Worm (Caenorhabditis elegans) whole organism, L2 larva: ENCODE measurements around the gene str-82.

ENCODE experiments used
- F13H6.1 ChIP-seq: sonication (generic microtip); optimal IDR thresholded peaks from 2 replicates; lab custom pipeline; 2016; ENCODE audit warnings: missing genetic modification characterization, missing compliant biosample characterization
- egl-27 ChIP-seq: sonication (generic microtip); optimal IDR thresholded peaks from 3 replicates; lab custom pipeline; 2017; ENCODE audit warnings: missing biosample characterization, missing genetic modification reagents, missing genetic modification characterization
- lin-11 ChIP-seq: fragments of 150-350 bp; sonication (generic microtip); optimal IDR thresholded peaks from 2 replicates; lab custom pipeline; 2014; ENCODE audit warnings: missing biosample characterization, missing genetic modification characterization, inconsistent platforms, mixed read lengths
- nhr-23 ChIP-seq: fragments of 150-350 bp; optimal IDR thresholded peaks from 2 replicates; lab custom pipeline; 2014; ENCODE audit warnings: missing biosample characterization, missing genetic modification reagents, missing genetic modification characterization
- snpc-4 ChIP-seq: fragments of 150-350 bp; optimal IDR thresholded peaks from 2 replicates; lab custom pipeline; 2014; ENCODE audit warnings: missing biosample characterization, missing genetic modification characterization

- TF ChIP-seq nhr-23 (tag; lab: Kevin White, UChicago) (no peak), egl-27 (tag; lab: Kevin White, UChicago) (no peak), snpc-4 (tag; lab: Kevin White, UChicago) (no peak), lin-11 (tag; lab: Kevin White, UChicago) (no peak), F13H6.1 (tag; lab: Kevin White, UChicago) (no peak)
These were observed 20.7 kb upstream of the str-82 start, which contains the start of gene str-247 for ce11 chrV:3953739-3954138.
